Fruit fly (Drosophila melanogaster): ENCODE measurements around the gene CG13001.

CG13001 gene

DNA sequence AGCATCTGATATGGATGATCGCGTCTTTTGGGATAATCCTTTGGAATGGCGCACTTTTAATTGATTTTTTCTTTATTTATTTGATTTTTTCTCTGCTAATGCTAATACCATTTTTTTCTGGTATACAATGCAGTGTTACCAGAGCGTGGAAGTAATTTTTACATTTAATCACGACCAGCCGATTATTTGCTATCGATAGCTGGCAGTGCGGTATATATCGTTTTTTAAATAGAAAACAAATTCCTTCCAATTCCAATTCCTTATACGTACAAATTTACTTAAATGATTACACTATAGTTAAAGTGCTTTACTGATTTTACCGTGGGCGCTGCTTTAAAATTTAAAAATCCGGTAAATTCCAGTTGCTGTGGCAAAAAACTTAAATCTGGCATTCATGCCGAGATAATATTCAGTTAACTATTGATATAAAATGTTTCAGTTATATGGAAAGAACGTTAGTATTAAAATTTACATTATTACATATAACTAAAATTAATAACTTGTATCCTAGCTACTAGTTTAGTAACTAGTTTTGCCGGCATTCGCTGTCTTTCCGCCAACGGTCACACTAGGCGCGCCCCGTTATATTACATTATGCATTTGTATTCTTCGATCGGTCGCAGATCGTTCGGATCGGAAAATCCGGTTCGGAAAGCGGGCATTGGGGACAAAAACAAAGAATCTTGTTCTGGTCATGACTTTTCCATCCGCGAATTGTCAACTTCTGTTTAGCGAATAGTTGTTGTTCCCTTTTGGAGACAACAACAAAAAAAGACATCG is at the start of gene CG13001, which contains the start of gene RhoGAP15B:
TSS of gene CG13001 (minus strand) at position 137 of the 780 bp plus-strand sequence.
TSS of gene RhoGAP15B (plus strand) at position 556 of the 780 bp plus-strand sequence.
- TF ChIP-seq usp (GFP tag; optimal IDR thresholded peaks at IDR 0.05) (no peak), dsf (GFP tag; optimal IDR thresholded peaks at IDR 0.05; ENCODE audit: borderline replicate concordance) (no peak), foxo (GFP tag; optimal IDR thresholded peaks at IDR 0.05) (peak in 1 of 2 experiments; percentile 3), Dfd (GFP tag; optimal IDR thresholded peaks at IDR 0.05) (no peak), rgr (GFP tag; optimal IDR thresholded peaks at IDR 0.05) (peak; percentile 6), dl (GFP tag; optimal IDR thresholded peaks at IDR 0.05; ENCODE audit: insufficient read depth in 1 of 2, partially characterized antibody in 2 of 2) (no peak), psq (GFP tag; optimal IDR thresholded peaks at IDR 0.05) (no peak), Sp1 (GFP tag; optimal IDR thresholded peaks at IDR 0.05) (peak; percentile 4), sv (GFP tag; optimal IDR thresholded peaks at IDR 0.05) (no peak), Abd-B (GFP tag; optimal IDR thresholded peaks at IDR 0.05) (no peak)

DNA sequence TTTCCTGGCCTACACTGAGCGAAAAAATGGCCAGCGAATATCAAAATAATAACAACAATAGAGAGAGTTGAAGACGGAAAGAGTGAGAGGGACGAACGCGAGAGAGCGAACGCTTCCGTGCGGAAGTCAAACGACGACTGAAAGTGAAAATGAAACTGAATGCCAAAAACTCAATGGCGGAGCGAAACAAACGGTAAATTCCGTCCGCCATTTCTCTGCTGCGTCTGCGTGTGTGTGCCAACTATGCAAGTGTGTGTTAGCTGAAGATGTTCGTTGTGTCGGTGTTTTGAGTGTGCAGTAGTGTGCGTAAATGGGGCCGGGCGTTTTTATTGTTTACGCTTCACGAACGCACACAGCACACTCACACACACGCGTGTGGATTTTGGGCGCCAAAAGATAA is 44.3 kb upstream of the CG13001 start:
- no peak for TF ChIP-seq Myc (optimal IDR thresholded peaks at IDR 0.05)
- TF ChIP-seq Rel (GFP tag; optimal IDR thresholded peaks at IDR 0.05), result no peak
- TF ChIP-seq Rel (tag; optimal IDR thresholded peaks at IDR 0.05), result no peak
- TF ChIP-seq fru (GFP tag; optimal IDR thresholded peaks at IDR 0.05), result no peak
- no peak for TF ChIP-seq sv (GFP tag; optimal IDR thresholded peaks at IDR 0.05)
- TF ChIP-seq HLH106 (tag; optimal IDR thresholded peaks at IDR 0.05), result no peak
- TF ChIP-seq Mio (GFP tag; optimal IDR thresholded peaks at IDR 0.05), result no peak
- TF ChIP-seq psq (GFP tag; optimal IDR thresholded peaks at IDR 0.05), result no peak
- TF ChIP-seq dmrt93B (GFP tag; optimal IDR thresholded peaks at IDR 0.05), result no peak
- TF ChIP-seq Hnf4 (GFP tag; optimal IDR thresholded peaks at IDR 0.05), result no peak
- TF ChIP-seq OdsH (GFP tag; optimal IDR thresholded peaks at IDR 0.05), result no peak
- TF ChIP-seq CrebA (GFP tag; optimal IDR thresholded peaks at IDR 0.05; ENCODE audit: borderline replicate concordance), result no peak
- TF ChIP-seq N (GFP tag; optimal IDR thresholded peaks at IDR 0.05), result no peak
- no peak for TF ChIP-seq Sp1 (GFP tag; optimal IDR thresholded peaks at IDR 0.05)

DNA sequence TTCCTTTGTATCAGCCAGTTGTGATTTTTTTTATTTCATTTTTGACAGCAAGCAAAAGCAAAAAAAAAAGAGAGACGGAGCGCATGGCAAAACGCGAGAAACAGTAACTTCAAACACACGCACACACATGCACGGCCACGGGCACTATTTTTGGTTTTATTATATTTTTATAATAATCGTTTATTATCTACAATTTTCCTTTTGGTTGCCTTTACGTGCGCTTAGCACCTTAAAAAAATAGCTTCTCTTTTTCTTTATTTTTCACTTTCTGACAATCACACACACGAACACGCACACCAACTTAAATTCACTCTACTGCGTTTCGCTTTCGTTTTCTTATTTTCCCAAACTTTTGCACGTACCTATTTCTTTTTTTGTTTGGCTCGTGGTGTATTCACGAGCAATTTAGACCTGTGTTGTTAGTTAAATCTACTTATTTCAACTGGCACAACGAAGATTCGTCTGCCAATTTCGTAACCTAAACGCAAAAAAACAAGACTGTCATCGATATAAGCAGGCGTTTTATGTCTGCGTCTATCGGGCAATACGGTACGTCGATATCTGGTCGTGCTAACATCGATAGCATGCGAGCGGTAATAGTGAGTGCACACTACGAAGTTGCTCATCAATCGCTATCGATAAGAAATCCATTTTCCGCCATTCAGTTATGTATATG is 25.6 kb upstream of the CG13001 start, which contains the start of gene Ubr1:
TSS of gene Ubr1 (minus strand) at position 532 of the 676 bp plus-strand sequence.
- TF ChIP-seq Vsx2 (GFP tag; optimal IDR thresholded peaks at IDR 0.05; ENCODE audit: partially characterized antibody), result peak; percentile 97
- TF ChIP-seq foxo (GFP tag; optimal IDR thresholded peaks at IDR 0.05), result no peak
- TF ChIP-seq tai (GFP tag; optimal IDR thresholded peaks at IDR 0.05), result no peak
- TF ChIP-seq CrebA (GFP tag; optimal IDR thresholded peaks at IDR 0.05; ENCODE audit: borderline replicate concordance), result peak; percentile 9
- no peak for TF ChIP-seq sv (GFP tag; optimal IDR thresholded peaks at IDR 0.05)
- TF ChIP-seq Sp1 (GFP tag; optimal IDR thresholded peaks at IDR 0.05), result peak; percentile 51
- TF ChIP-seq GATAd (GFP tag; optimal IDR thresholded peaks at IDR 0.05), result no peak
- no peak for TF ChIP-seq fru (GFP tag; optimal IDR thresholded peaks at IDR 0.05)
- TF ChIP-seq Abd-B (GFP tag; optimal IDR thresholded peaks at IDR 0.05), result no peak
- no peak for TF ChIP-seq sage (GFP tag; optimal IDR thresholded peaks at IDR 0.05)
- TF ChIP-seq rgr (GFP tag; optimal IDR thresholded peaks at IDR 0.05), result no peak
- TF ChIP-seq usp (GFP tag; optimal IDR thresholded peaks at IDR 0.05), result no peak
- TF ChIP-seq N (GFP tag; optimal IDR thresholded peaks at IDR 0.05), result peak; percentile 90
- no peak for TF ChIP-seq br (GFP tag; optimal IDR thresholded peaks at IDR 0.05)
- TF ChIP-seq psq (GFP tag; optimal IDR thresholded peaks at IDR 0.05), result peak; percentile 22
- no peak for TF ChIP-seq dmrt93B (GFP tag; optimal IDR thresholded peaks at IDR 0.05)
- TF ChIP-seq lola (GFP tag; optimal IDR thresholded peaks at IDR 0.05), result no peak
- TF ChIP-seq Mio (GFP tag; optimal IDR thresholded peaks at IDR 0.05), result no peak
- TF ChIP-seq Myc (optimal IDR thresholded peaks at IDR 0.05), result no peak
- peak; percentile 80 for TF ChIP-seq Dif (GFP tag; optimal IDR thresholded peaks at IDR 0.05; ENCODE audit: partially characterized antibody)
- peak; percentile 19 for TF ChIP-seq Hnf4 (GFP tag; optimal IDR thresholded peaks at IDR 0.05)
- TF ChIP-seq CG32264 (GFP tag; optimal IDR thresholded peaks at IDR 0.05), result no peak
- TF ChIP-seq Hr83 (GFP tag; optimal IDR thresholded peaks at IDR 0.05; ENCODE audit: poor library complexity, severe bottlenecking), result peak; percentile 38
- TF ChIP-seq ey (GFP tag; optimal IDR thresholded peaks at IDR 0.05), result no peak
- no peak for TF ChIP-seq h (GFP tag; optimal IDR thresholded peaks at IDR 0.05)
- TF ChIP-seq Dfd (GFP tag; optimal IDR thresholded peaks at IDR 0.05), result no peak
- no peak for TF ChIP-seq brk (GFP tag; optimal IDR thresholded peaks at IDR 0.05)
- TF ChIP-seq pan (optimal IDR thresholded peaks at IDR 0.05), result no peak
- TF ChIP-seq Hr78 (GFP tag; optimal IDR thresholded peaks at IDR 0.05), result peak; percentile 77
- TF ChIP-seq Rel (GFP tag; optimal IDR thresholded peaks at IDR 0.05), result peak; percentile 1
- no peak for TF ChIP-seq Rel (tag; optimal IDR thresholded peaks at IDR 0.05)
- TF ChIP-seq jim (GFP tag; optimal IDR thresholded peaks at IDR 0.05), result no peak
- TF ChIP-seq dsf (GFP tag; optimal IDR thresholded peaks at IDR 0.05; ENCODE audit: borderline replicate concordance), result no peak
- TF ChIP-seq dl (GFP tag; optimal IDR thresholded peaks at IDR 0.05; ENCODE audit: insufficient read depth in 1 of 2, partially characterized antibody in 2 of 2), result peak; percentile 47 to 57
- no peak for TF ChIP-seq HLH106 (tag; optimal IDR thresholded peaks at IDR 0.05)
- TF ChIP-seq CG9705 (GFP tag; optimal IDR thresholded peaks at IDR 0.05), result no peak
- TF ChIP-seq woc (GFP tag; optimal IDR thresholded peaks at IDR 0.05), result no peak
- no peak for TF ChIP-seq OdsH (GFP tag; optimal IDR thresholded peaks at IDR 0.05)
- TF ChIP-seq Jra (GFP tag; optimal IDR thresholded peaks at IDR 0.05), result no peak
